Worm (Caenorhabditis elegans): ENCODE data around the gene T08B1.4.

The T08B1.4 gene

DNA sequence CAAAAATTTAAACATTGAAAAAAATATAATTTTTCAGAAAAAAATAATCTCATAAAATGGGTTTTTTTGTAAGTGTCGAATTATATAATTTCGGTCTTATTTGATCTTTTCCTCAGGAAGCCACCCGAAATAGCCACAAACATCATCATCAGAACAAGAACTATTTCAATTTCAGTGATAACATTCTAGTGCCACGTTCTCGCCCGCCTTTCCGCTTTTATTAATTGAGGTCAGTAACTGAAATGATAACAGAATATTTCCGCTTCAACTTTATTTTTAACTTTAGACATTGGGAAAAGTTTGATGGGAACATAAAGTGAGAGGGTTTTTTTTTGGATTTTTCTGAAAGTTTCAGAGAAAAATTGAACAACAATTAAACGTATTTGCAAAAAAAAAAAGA lies 10.2 kb downstream of the T08B1.4 start:
- TF ChIP-seq crh-2 (tag; optimal IDR thresholded peaks at IDR 0.05) (peak; percentile 49), skn-1 (tag; optimal IDR thresholded peaks at IDR 0.05) (peak; percentile 6), fos-1 (tag; optimal IDR thresholded peaks at IDR 0.05) (peak; percentile 58), ama-1 (optimal IDR thresholded peaks at IDR 0.05) (no peak)

DNA sequence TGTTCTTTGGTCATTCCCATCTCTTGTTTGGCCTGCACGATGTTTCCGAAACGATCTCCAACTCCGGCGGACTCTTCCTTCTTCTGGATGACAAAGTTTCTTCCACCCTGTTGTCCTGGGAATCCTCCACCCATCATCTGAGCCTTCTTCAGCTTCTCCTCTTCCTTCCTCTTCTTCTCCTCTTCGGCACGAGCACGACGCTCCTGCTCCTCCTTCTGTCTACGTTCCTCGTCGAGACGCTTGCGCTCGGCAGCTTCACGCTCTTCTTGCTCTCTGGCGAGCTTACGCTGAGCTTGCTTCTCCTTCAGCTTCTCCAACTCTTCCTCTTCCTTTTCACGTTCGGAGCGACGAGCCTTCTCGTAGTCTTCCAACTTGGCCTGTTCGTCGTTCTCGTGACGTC lies 12.3 kb downstream of the T08B1.4 start:
- no peak for TF ChIP-seq gmeb-1 (tag; optimal IDR thresholded peaks at IDR 0.05)
- no peak for TF ChIP-seq nhr-11 (tag; optimal IDR thresholded peaks at IDR 0.05)
- TF ChIP-seq mab-5 (tag; optimal IDR thresholded peaks at IDR 0.05): no peak
- no peak for TF ChIP-seq F13H6.1 (tag; optimal IDR thresholded peaks at IDR 0.05)
- no peak for TF ChIP-seq nhr-6 (tag; optimal IDR thresholded peaks at IDR 0.05)
- TF ChIP-seq ama-1 (optimal IDR thresholded peaks at IDR 0.05): no peak
- TF ChIP-seq lin-13 (GFP tag; optimal IDR thresholded peaks at IDR 0.05): no peak
- no peak for TF ChIP-seq ceh-82 (tag; optimal IDR thresholded peaks at IDR 0.05)
- no peak for TF ChIP-seq unc-62 (GFP tag; optimal IDR thresholded peaks at IDR 0.05)
- TF ChIP-seq dmd-4 (tag; optimal IDR thresholded peaks at IDR 0.05): no peak

DNA sequence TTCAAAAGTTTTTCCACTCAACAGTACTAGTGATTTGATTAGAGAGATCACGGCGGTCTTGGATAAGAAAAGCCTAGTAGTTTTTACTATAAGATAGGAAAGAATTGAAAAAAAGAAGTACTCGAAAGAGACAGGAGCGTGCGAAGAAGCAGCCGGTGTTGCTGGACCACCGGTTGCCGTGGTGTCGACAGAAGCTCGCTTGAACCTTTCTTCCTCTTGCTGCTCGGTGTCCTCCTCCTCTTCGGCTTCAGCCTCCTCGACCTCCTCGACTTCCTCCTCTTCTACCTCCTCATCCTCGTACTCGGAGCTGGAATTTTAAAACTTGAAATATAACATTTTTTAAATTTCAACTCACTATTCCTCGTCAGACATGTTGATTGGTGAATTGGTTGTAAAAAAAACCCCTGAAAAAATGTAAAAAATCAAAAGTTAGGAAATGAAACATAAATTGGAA lies 13.5 kb downstream of the T08B1.4 start, which contains the start of gene tnt-4:
TSS of gene tnt-4 (minus strand) at position 404 of the 454 bp plus-strand sequence.
- TF ChIP-seq skn-1 (tag; optimal IDR thresholded peaks at IDR 0.05) (no peak), dmd-4 (tag; optimal IDR thresholded peaks at IDR 0.05) (no peak), ceh-16 (tag; optimal IDR thresholded peaks at IDR 0.05) (no peak), zag-1 (tag; optimal IDR thresholded peaks at IDR 0.05) (no peak)

DNA sequence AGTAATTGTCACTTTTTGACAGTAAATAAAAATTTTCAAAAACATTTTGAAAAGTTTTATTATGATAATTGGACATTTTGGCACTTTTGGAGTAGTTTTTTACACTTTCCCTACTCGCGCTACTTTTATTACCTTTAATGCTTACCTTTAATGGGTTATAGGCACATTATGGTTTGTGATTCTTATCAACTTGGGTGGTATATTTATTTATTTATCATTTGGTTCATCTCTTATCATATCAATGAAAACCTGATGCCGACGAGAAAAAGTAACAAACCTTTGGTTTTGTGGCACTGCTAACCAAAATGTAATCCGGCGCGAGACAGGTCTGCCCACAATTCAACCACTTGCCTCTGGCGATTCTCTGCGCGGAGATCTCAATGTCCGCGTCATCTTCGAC lies 19.3 kb downstream of the T08B1.4 start:
- TF ChIP-seq ZK546.5 (tag; optimal IDR thresholded peaks at IDR 0.05) (no peak), sma-9 (GFP tag; optimal IDR thresholded peaks at IDR 0.05) (peak; percentile 6), sma-9 (tag; optimal IDR thresholded peaks at IDR 0.05) (no peak), nhr-6 (tag; optimal IDR thresholded peaks at IDR 0.05) (no peak), lin-11 (tag; optimal IDR thresholded peaks at IDR 0.05) (no peak)

DNA sequence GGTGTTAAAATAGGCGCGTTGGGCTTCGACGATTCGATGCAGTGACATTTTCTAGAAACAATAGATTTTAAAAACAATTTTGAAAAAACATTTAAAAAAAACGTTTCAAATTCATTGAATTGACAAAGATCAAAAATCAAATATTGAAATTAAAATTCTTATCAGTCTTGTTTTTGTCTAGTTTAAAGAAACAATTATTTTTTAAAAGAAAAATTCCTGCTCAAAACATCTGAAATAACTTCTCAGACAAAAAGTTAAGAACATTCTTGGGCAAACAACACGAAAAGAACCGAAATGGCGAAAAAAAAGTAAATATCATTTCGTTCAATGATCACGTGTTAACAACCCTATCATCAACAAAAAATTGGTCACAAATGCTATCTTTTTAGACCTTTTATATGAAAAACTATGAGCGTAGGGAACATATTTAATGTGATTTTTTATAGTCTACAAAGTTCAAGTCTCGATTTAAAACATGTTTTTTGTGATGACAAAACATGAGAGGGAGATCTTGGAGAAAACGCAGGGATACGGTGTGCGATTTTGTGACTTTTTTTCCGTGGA lies 20.5 kb downstream of the T08B1.4 start, which contains the start of gene alh-5:
TSS of gene alh-5 (minus strand) at position 51 of the 564 bp plus-strand sequence.
- TF ChIP-seq nhr-77 (tag; optimal IDR thresholded peaks at IDR 0.05) (no peak), aly-2 (tag; optimal IDR thresholded peaks at IDR 0.05) (no peak), nhr-237 (tag; optimal IDR thresholded peaks at IDR 0.05) (no peak), ztf-4 (tag; optimal IDR thresholded peaks at IDR 0.05) (no peak), ztf-11 (tag; optimal IDR thresholded peaks at IDR 0.05) (no peak), nhr-23 (tag; optimal IDR thresholded peaks at IDR 0.05) (no peak), mbf-1 (tag; optimal IDR thresholded peaks at IDR 0.05) (no peak), nhr-12 (tag; optimal IDR thresholded peaks at IDR 0.05) (no peak), F13H6.1 (tag; optimal IDR thresholded peaks at IDR 0.05) (no peak), crh-2 (tag; optimal IDR thresholded peaks at IDR 0.05) (peak; percentile 2), unc-55 (GFP tag; optimal IDR thresholded peaks at IDR 0.05) (no peak), sma-9 (GFP tag; optimal IDR thresholded peaks at IDR 0.05) (peak; percentile 34), sma-9 (tag; optimal IDR thresholded peaks at IDR 0.05) (no peak)

DNA sequence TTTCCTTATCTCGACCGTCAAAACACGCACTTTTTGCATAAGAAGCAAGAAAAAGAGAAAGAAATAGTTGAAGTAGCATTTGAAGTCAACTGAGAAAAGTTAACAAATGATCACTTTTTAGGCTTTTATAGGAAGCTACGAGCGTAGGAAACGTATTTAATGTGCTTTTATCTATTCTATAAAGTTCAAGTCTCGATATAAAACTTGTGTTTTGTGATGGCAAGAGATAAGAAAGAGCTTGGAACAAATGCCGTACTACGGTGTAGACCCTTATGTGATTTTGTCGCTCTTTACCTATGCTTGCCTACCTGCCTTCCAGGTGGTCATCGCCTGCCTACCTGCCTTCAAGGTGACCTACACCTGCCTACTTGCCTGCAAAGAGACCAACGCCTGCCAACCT lies 25.2 kb downstream of the T08B1.4 start, which contains the start of gene clec-206:
TSS of gene clec-206 (minus strand) at position 101 of the 400 bp plus-strand sequence.
- TF ChIP-seq nhr-77 (tag; optimal IDR thresholded peaks at IDR 0.05) (no peak), skn-1 (tag; optimal IDR thresholded peaks at IDR 0.05) (no peak), alr-1 (tag; optimal IDR thresholded peaks at IDR 0.05) (no peak), nhr-129 (tag; optimal IDR thresholded peaks at IDR 0.05) (no peak), ztf-1 (GFP tag; conservative IDR thresholded peaks at IDR 0.05) (no peak), ztf-4 (tag; optimal IDR thresholded peaks at IDR 0.05) (no peak), nhr-21 (tag; optimal IDR thresholded peaks at IDR 0.05) (no peak), R02D3.7 (tag; optimal IDR thresholded peaks at IDR 0.05) (no peak), ceh-82 (tag; optimal IDR thresholded peaks at IDR 0.05) (no peak), elt-1 (tag; optimal IDR thresholded peaks at IDR 0.05) (no peak), dmd-4 (tag; optimal IDR thresholded peaks at IDR 0.05) (no peak), lsy-2 (tag; optimal IDR thresholded peaks at IDR 0.05) (no peak)

All from whole organism, L2 larva.